Fruit fly (Drosophila melanogaster): ENCODE measurements around the gene CG7768.

- TF ChIP-seq Dll (optimal IDR thresholded peaks at IDR 0.05), result no peak
- no peak for TF ChIP-seq psq (optimal IDR thresholded peaks at IDR 0.05)
These were observed 24.0 kb upstream of the CG7768 start for dm6 chr3L:14193962-14194503.
